Fruit fly (Drosophila melanogaster): ENCODE measurements around the gene Mat89Ba.

DNA sequence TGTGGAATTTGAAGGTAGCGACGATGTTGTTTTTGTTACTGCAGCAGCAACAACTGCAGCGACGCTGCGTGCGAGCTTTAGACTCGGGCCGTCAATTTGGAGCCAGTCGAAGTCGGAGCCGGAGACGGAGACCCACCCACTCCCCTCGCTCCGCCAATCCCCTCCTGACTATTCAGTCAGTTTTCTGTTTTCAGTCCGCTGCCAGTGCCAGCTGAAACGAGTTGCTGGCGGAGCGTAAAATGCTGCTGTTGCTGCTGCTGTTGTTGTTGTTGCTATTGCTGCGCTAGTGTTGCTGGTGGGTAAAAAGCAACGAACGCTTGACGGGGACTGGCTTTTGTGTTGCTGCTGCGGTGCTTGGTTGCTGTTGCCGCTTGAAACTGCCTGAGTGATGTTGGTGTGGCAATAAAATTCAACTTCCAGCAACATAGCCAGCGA is 18.2 kb downstream of the Mat89Ba start:
- TF ChIP-seq psq (GFP tag; optimal IDR thresholded peaks at IDR 0.05), result no peak
- peak in 1 of 2 experiments; percentile 18 for TF ChIP-seq dl (GFP tag; optimal IDR thresholded peaks at IDR 0.05; ENCODE audit: insufficient read depth in 1 of 2, partially characterized antibody in 2 of 2)
- TF ChIP-seq woc (GFP tag; optimal IDR thresholded peaks at IDR 0.05), result no peak
- TF ChIP-seq foxo (GFP tag; optimal IDR thresholded peaks at IDR 0.05), result no peak
- TF ChIP-seq CG9705 (GFP tag; optimal IDR thresholded peaks at IDR 0.05), result no peak
- no peak for TF ChIP-seq usp (GFP tag; optimal IDR thresholded peaks at IDR 0.05)
